Fruit fly (Drosophila melanogaster): ENCODE measurements around the gene Art6.

DNA sequence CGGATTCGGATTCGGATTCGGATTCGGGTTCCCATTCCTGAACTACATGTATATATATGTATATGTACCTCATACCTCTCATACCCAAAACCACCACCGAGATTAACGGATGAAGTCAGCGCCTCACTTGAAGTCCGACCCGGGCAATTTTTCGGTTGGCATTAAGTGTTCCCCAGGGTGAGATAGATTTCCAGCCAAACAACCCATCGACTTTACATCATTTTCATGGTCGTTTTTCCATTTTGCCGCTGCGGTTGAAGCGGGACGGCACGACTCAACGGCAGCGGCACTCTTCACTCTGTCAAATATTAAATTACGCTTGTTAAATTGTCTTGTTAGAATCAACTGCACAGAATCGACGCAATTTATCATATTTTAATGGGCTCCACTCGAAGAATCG is 15.4 kb downstream of the Art6 start:
- TF ChIP-seq esn (GFP tag; optimal IDR thresholded peaks at IDR 0.05): no peak
- no peak for TF ChIP-seq Blimp-1 (GFP tag; optimal IDR thresholded peaks at IDR 0.05)
- TF ChIP-seq CG16779 (tag; optimal IDR thresholded peaks at IDR 0.05): no peak
- TF ChIP-seq CG6792 (GFP tag; optimal IDR thresholded peaks at IDR 0.05): no peak
- TF ChIP-seq cyc (GFP tag; optimal IDR thresholded peaks at IDR 0.05): no peak

All from whole organism, prepupa.